Worm (Caenorhabditis elegans) whole organism, mixed stage, embryonic: Measurements from ENCODE around the gene epg-9.

Source experiments
- lin-13 ChIP-seq: fragments of 150-350 bp; optimal IDR thresholded peaks from 2 replicates; lab custom pipeline; 2014; ENCODE audit warnings: missing biosample characterization, missing genetic modification characterization
- lsy-2 ChIP-seq: fragments of 150-350 bp; optimal IDR thresholded peaks from 2 replicates; lab custom pipeline; 2014; ENCODE audit warnings: missing biosample characterization, missing genetic modification characterization
- nhr-12 ChIP-seq: fragments of 150-350 bp; optimal IDR thresholded peaks from 2 replicates; lab custom pipeline; 2014; ENCODE audit warnings: missing biosample characterization, missing genetic modification characterization
- nhr-237 ChIP-seq: fragments of 150-350 bp; optimal IDR thresholded peaks from 2 replicates; lab custom pipeline; 2014; ENCODE audit warnings: missing biosample characterization, missing genetic modification characterization
- pha-4 ChIP-seq: fragments of 150-350 bp; optimal IDR thresholded peaks from 2 replicates; lab custom pipeline; 2018; ENCODE audit warnings: missing biosample characterization, missing genetic modification reagents, missing genetic modification characterization
- snpc-4 ChIP-seq: fragments of 150-350 bp; optimal IDR thresholded peaks from 2 replicates; lab custom pipeline; 2014; ENCODE audit warnings: missing biosample characterization, missing genetic modification characterization
- unc-39 ChIP-seq: fragments of 150-350 bp; optimal IDR thresholded peaks from 2 replicates; lab custom pipeline; 2014; ENCODE audit warnings: missing biosample characterization, missing genetic modification characterization
- zip-8 ChIP-seq: fragments of 150-350 bp; optimal IDR thresholded peaks from 2 replicates; lab custom pipeline; 2014; ENCODE audit warnings: missing biosample characterization, missing genetic modification characterization
- ztf-11 ChIP-seq: fragments of 150-350 bp; optimal IDR thresholded peaks from 2 replicates; lab custom pipeline; 2014; ENCODE audit warnings: missing biosample characterization, missing genetic modification characterization

DNA sequence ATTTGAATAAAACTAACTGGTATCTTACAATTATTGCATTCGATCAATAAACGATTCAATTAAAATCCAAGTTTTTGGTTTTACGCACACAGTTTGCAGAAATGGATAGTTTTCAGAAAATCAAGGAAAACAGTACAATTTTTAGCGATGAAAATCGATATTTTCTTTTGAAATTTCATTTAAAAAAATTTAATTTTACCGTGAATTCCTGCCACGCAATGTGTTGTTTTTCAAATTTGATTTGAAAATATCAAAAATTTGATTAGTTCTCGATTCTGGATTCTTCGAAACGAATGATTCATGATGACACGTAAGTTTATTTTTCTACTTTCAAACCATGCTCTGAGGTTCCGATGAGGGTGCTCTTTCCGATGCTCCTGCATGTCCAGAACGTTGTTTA lies 38.9 kb upstream of the epg-9 start, which contains the start of gene Y69A2AR.50:
- TF ChIP-seq zip-8 (tag; lab: Kevin White, UChicago) (no peak), unc-39 (no peak), lsy-2 (tag; lab: Kevin White, UChicago) (no peak), pha-4 (no peak), nhr-237 (tag; lab: Kevin White, UChicago) (no peak), snpc-4 (tag; lab: Kevin White, UChicago) (no peak), nhr-12 (tag; lab: Kevin White, UChicago) (no peak), ztf-11 (tag; lab: Kevin White, UChicago) (no peak), lin-13 (no peak)
